Fruit fly (Drosophila melanogaster): Measurements from ENCODE around the gene scaf6.

DNA sequence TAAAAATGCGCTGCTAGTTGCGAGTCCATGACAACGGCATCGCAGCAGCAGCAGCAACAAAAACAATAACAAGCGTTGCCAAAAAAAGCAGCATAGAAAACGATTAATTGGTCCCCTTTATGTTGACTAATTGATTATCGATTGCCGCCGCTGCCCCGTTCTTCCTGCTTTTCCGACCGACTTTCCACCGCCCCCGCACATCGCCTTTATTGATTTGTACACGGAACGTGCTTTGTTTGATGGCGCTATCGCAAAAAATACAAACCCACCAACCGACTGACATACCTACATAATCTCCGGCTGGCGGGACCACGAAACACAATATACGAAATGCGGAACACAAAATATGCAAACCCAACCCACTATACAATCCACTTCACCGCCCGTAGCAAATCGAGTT lies 9.1 kb upstream of the scaf6 start:
- TF ChIP-seq CG8478 (optimal IDR thresholded peaks at IDR 0.05) (no peak), EcR (GFP tag; optimal IDR thresholded peaks at IDR 0.05) (no peak), pan (optimal IDR thresholded peaks at IDR 0.05) (no peak)
